Fruit fly (Drosophila melanogaster) whole organism, embryonic: ENCODE results near the gene Tsp2A.
A peak's percentile ranks its signal among the peaks of the same experiment; 100 is the strongest.

ENCODE experiments used
- CG10462 ChIP-seq: fragments of 200-800 bp; sonication (Bioruptor generic); optimal IDR thresholded peaks from 2 replicates; lab custom pipeline; 2016; ENCODE audit warnings: missing biosample characterization, missing genetic modification characterization
- CG10959 ChIP-seq: fragments of 200-800 bp; sonication (Bioruptor generic); IDR thresholded peaks from 2 replicates; pipeline ENCODE4 v1.3.6; 2022; ENCODE audit warnings: missing biosample characterization, missing genetic modification characterization
- CG11093 ChIP-seq: fragments of 200-800 bp; sonication (Bioruptor generic); IDR thresholded peaks from 3 replicates; pipeline ENCODE4 v1.3.6; 2022; ENCODE audit warnings: missing biosample characterization, missing genetic modification characterization
- CG12744 ChIP-seq: fragments of 200-800 bp; sonication (Bioruptor generic); optimal IDR thresholded peaks from 2 replicates; lab custom pipeline; 2016; ENCODE audit warnings: missing biosample characterization, missing genetic modification characterization
- CG13123 ChIP-seq: fragments of 200-800 bp; sonication (Bioruptor generic); optimal IDR thresholded peaks from 2 replicates; lab custom pipeline; 2016; ENCODE audit warnings: missing biosample characterization, missing genetic modification characterization
- CG14050 ChIP-seq: fragments of 200-800 bp; sonication (Bioruptor generic); IDR thresholded peaks from 3 replicates; pipeline ENCODE4 v1.3.6; 2022; ENCODE audit warnings: missing biosample characterization, missing genetic modification characterization
- CG14860 ChIP-seq: fragments of 200-800 bp; sonication (Bioruptor generic); IDR thresholded peaks from 3 replicates; pipeline ENCODE4 v1.3.6; 2022; ENCODE audit warnings: missing biosample characterization, missing genetic modification characterization; ENCODE audit not compliant: partially characterized antibody
- CG17802 ChIP-seq: fragments of 200-800 bp; sonication (Bioruptor generic); optimal IDR thresholded peaks from 2 replicates; lab custom pipeline; 2018; ENCODE audit warnings: missing biosample characterization, mild to moderate bottlenecking, missing genetic modification characterization, moderate library complexity
- CG17829 ChIP-seq: fragments of 200-800 bp; optimal IDR thresholded peaks from 2 replicates; lab custom pipeline; 2019; ENCODE audit warnings: missing biosample characterization, mild to moderate bottlenecking, missing genetic modification characterization, moderate library complexity
- CG2678 ChIP-seq: fragments of 200-800 bp; sonication (Bioruptor generic); optimal IDR thresholded peaks from 3 replicates; lab custom pipeline; 2019; ENCODE audit warnings: missing biosample characterization, mild to moderate bottlenecking, missing genetic modification characterization, moderate library complexity
- CG33557 ChIP-seq: fragments of 200-800 bp; sonication (Bioruptor generic); optimal IDR thresholded peaks from 2 replicates; lab custom pipeline; 2019; ENCODE audit warnings: missing biosample characterization, mild to moderate bottlenecking, missing genetic modification characterization, moderate library complexity
- CG34422 ChIP-seq: fragments of 200-800 bp; sonication (Bioruptor generic); IDR thresholded peaks from 3 replicates; pipeline ENCODE4 v1.3.6; 2022; ENCODE audit warnings: missing biosample characterization, missing genetic modification characterization
- CG4360 ChIP-seq: fragments of 200-800 bp; sonication (Bioruptor generic); IDR thresholded peaks from 2 replicates; pipeline ENCODE4 v1.3.6; 2022; ENCODE audit warnings: missing biosample characterization, missing genetic modification characterization
- CG43689 ChIP-seq: fragments of 200-800 bp; sonication (Bioruptor generic); IDR thresholded peaks from 2 replicates; pipeline ENCODE4 v1.3.6; 2022; ENCODE audit warnings: missing biosample characterization, missing genetic modification characterization
- CG4820 ChIP-seq: fragments of 200-800 bp; sonication (Bioruptor generic); optimal IDR thresholded peaks from 3 replicates; lab custom pipeline; 2016; ENCODE audit warnings: missing biosample characterization, missing genetic modification characterization
- CG8924 ChIP-seq: fragments of 200-800 bp; optimal IDR thresholded peaks from 3 replicates; lab custom pipeline; 2019; ENCODE audit warnings: missing biosample characterization, mild to moderate bottlenecking, missing genetic modification characterization, moderate library complexity
- CG9817 ChIP-seq: fragments of 200-800 bp; sonication (Bioruptor generic); optimal IDR thresholded peaks from 2 replicates; lab custom pipeline; 2018; ENCODE audit warnings: missing biosample characterization, mild to moderate bottlenecking, missing genetic modification characterization, moderate library complexity
- CG9876 ChIP-seq: fragments of 200-800 bp; sonication (Bioruptor generic); optimal IDR thresholded peaks from 2 replicates; lab custom pipeline; 2016; ENCODE audit warnings: missing biosample characterization, missing genetic modification characterization
- Chrac-16 ChIP-seq: fragments of 200-800 bp; sonication (Bioruptor generic); optimal IDR thresholded peaks from 3 replicates; lab custom pipeline; 2016; ENCODE audit warnings: missing biosample characterization, missing genetic modification characterization
- Dip3 ChIP-seq: fragments of 200-800 bp; sonication (Bioruptor generic); optimal IDR thresholded peaks from 3 replicates; lab custom pipeline; 2016; ENCODE audit warnings: missing biosample characterization, missing genetic modification characterization
- HLH3B ChIP-seq: fragments of 200-800 bp; sonication (Bioruptor generic); IDR thresholded peaks from 2 replicates; pipeline ENCODE4 v1.3.6; 2022; ENCODE audit warnings: missing biosample characterization, missing genetic modification characterization
- Hand ChIP-seq: fragments of 200-800 bp; sonication (Bioruptor generic); optimal IDR thresholded peaks from 2 replicates; lab custom pipeline; 2017; ENCODE audit warnings: mild to moderate bottlenecking, missing biosample characterization, missing genetic modification reagents, missing genetic modification characterization
- Hey ChIP-seq: fragments of 200-800 bp; sonication (Bioruptor generic); optimal IDR thresholded peaks from 3 replicates; lab custom pipeline; 2018; ENCODE audit warnings: missing biosample characterization, mild to moderate bottlenecking, missing genetic modification characterization
- Hmx ChIP-seq: fragments of 200-800 bp; sonication (Bioruptor generic); optimal IDR thresholded peaks from 2 replicates; lab custom pipeline; 2016; ENCODE audit warnings: missing biosample characterization, missing genetic modification characterization
- Hr78 ChIP-seq, 2 experiments: fragments of 200-800 bp in 1 of 2; fragments of >200 bp in 1 of 2; sonication (Bioruptor generic) in 1 of 2; optimal IDR thresholded peaks; 2 replicates each; lab custom pipeline; 2017 to 2019; ENCODE audit warnings: missing biosample characterization in 2 of 2, missing genetic modification characterization in 2 of 2, mild to moderate bottlenecking in 1 of 2, moderate library complexity in 1 of 2
- Hsf ChIP-seq: fragments of 200-800 bp; sonication (Bioruptor generic); optimal IDR thresholded peaks from 3 replicates; lab custom pipeline; 2016; ENCODE audit warnings: missing biosample characterization, missing genetic modification characterization
- Lpt ChIP-seq: fragments of >200 bp; optimal IDR thresholded peaks from 2 replicates; lab custom pipeline; 2018; ENCODE audit warnings: missing biosample characterization, missing genetic modification characterization
- MBD-R2 ChIP-seq: fragments of 200-800 bp; sonication (Bioruptor generic); IDR thresholded peaks from 2 replicates; pipeline ENCODE4 v1.3.6; 2022; ENCODE audit warnings: missing biosample characterization, missing genetic modification characterization
- NC2β ChIP-seq: fragments of 200-800 bp; sonication (Bioruptor generic); optimal IDR thresholded peaks from 2 replicates; lab custom pipeline; 2016; ENCODE audit warnings: missing biosample characterization, missing genetic modification characterization
- NFAT ChIP-seq: fragments of 200-800 bp; sonication (Bioruptor generic); IDR thresholded peaks from 2 replicates; pipeline ENCODE4 v1.3.6; 2022; ENCODE audit warnings: missing biosample characterization, missing genetic modification characterization
- Neu2 ChIP-seq: fragments of 200-800 bp; sonication (Bioruptor generic); optimal IDR thresholded peaks from 3 replicates; lab custom pipeline; 2016; ENCODE audit warnings: missing biosample characterization, missing genetic modification characterization, borderline replicate concordance
- Oli ChIP-seq: fragments of 200-800 bp; sonication (Bioruptor generic); optimal IDR thresholded peaks from 2 replicates; lab custom pipeline; 2018; ENCODE audit warnings: missing biosample characterization, mild to moderate bottlenecking, missing genetic modification characterization, moderate library complexity
- Optix ChIP-seq: fragments of 200-800 bp; sonication (Bioruptor generic); IDR thresholded peaks from 3 replicates; pipeline ENCODE4 v1.3.6; 2022; ENCODE audit warnings: missing biosample characterization, missing genetic modification characterization
- PHDP ChIP-seq: fragments of 200-800 bp; sonication (Bioruptor generic); optimal IDR thresholded peaks from 3 replicates; lab custom pipeline; 2018; ENCODE audit warnings: missing biosample characterization, mild to moderate bottlenecking, missing genetic modification characterization, moderate library complexity
- cas ChIP-seq: fragments of 200-800 bp; sonication (Bioruptor generic); IDR thresholded peaks from 2 replicates; pipeline ENCODE4 v1.3.6; 2022; ENCODE audit warnings: missing biosample characterization, missing genetic modification characterization
- dm ChIP-seq: fragments of 200-800 bp; sonication (Bioruptor generic); optimal IDR thresholded peaks from 3 replicates; lab custom pipeline; 2016; ENCODE audit warnings: missing biosample characterization, missing genetic modification characterization
- dmrt99B ChIP-seq: fragments of 200-800 bp; sonication (Bioruptor generic); optimal IDR thresholded peaks from 2 replicates; lab custom pipeline; 2018; ENCODE audit warnings: missing biosample characterization, mild to moderate bottlenecking, missing genetic modification characterization, moderate library complexity
- ewg ChIP-seq: fragments of 200-800 bp; sonication (Bioruptor generic); optimal IDR thresholded peaks from 3 replicates; lab custom pipeline; 2017; ENCODE audit warnings: mild to moderate bottlenecking, missing biosample characterization, missing genetic modification reagents, missing genetic modification characterization
- fu2 ChIP-seq: fragments of 200-800 bp; sonication (Bioruptor generic); optimal IDR thresholded peaks from 2 replicates; lab custom pipeline; 2016; ENCODE audit warnings: missing biosample characterization, missing genetic modification characterization
- kah ChIP-seq: fragments of 200-800 bp; sonication (Bioruptor generic); optimal IDR thresholded peaks from 2 replicates; lab custom pipeline; 2018; ENCODE audit warnings: missing biosample characterization, mild to moderate bottlenecking, missing genetic modification characterization
- lmd ChIP-seq: fragments of 200-800 bp; sonication (Bioruptor generic); IDR thresholded peaks from 2 replicates; pipeline ENCODE4 v1.3.6; 2022; ENCODE audit warnings: missing biosample characterization, missing genetic modification characterization
- maf-S ChIP-seq: fragments of 200-800 bp; sonication (Bioruptor generic); optimal IDR thresholded peaks from 2 replicates; lab custom pipeline; 2016; ENCODE audit warnings: missing biosample characterization, missing genetic modification characterization
- nom ChIP-seq: fragments of 200-800 bp; sonication (Bioruptor generic); optimal IDR thresholded peaks from 2 replicates; lab custom pipeline; 2017; ENCODE audit warnings: missing biosample characterization, missing genetic modification characterization, mild to moderate bottlenecking, moderate library complexity, missing genetic modification reagents
- org-1 ChIP-seq: fragments of 200-800 bp; sonication (Bioruptor generic); optimal IDR thresholded peaks from 2 replicates; lab custom pipeline; 2017; ENCODE audit warnings: missing biosample characterization, missing genetic modification characterization
- peb ChIP-seq: fragments of 200-800 bp; sonication (Bioruptor generic); IDR thresholded peaks from 2 replicates; pipeline ENCODE4 v1.3.6; 2022; ENCODE audit warnings: missing biosample characterization, missing genetic modification characterization
- sd ChIP-seq: fragments of 200-800 bp; sonication (Bioruptor generic); optimal IDR thresholded peaks from 3 replicates; lab custom pipeline; 2018; ENCODE audit warnings: missing biosample characterization, mild to moderate bottlenecking, missing genetic modification characterization, moderate library complexity
- sens-2 ChIP-seq: fragments of 200-800 bp; sonication (Bioruptor generic); IDR thresholded peaks from 2 replicates; pipeline ENCODE4 v1.3.6; 2022; ENCODE audit warnings: missing biosample characterization, missing genetic modification characterization
- tin ChIP-seq: fragments of 200-800 bp; sonication (Bioruptor generic); optimal IDR thresholded peaks from 3 replicates; lab custom pipeline; 2016; ENCODE audit warnings: missing biosample characterization, missing genetic modification characterization
- vfl ChIP-seq: fragments of 200-800 bp; sonication (Bioruptor generic); optimal IDR thresholded peaks from 2 replicates; lab custom pipeline; 2016; ENCODE audit warnings: missing biosample characterization, missing genetic modification characterization
- vvl ChIP-seq: fragments of 200-800 bp; sonication (Bioruptor generic); IDR thresholded peaks from 2 replicates; pipeline ENCODE4 v1.3.6; 2022; ENCODE audit warnings: missing biosample characterization, missing genetic modification characterization
- yki ChIP-seq: fragments of >200 bp; optimal IDR thresholded peaks from 3 replicates; lab custom pipeline; 2018
- z ChIP-seq: fragments of 200-800 bp; sonication (Bioruptor generic); IDR thresholded peaks from 3 replicates; pipeline ENCODE4 v1.3.6; 2022; ENCODE audit warnings: missing biosample characterization, missing genetic modification characterization
- zf30C ChIP-seq: fragments of 200-800 bp; sonication (Bioruptor generic); optimal IDR thresholded peaks from 3 replicates; lab custom pipeline; 2018; ENCODE audit warnings: missing biosample characterization, mild to moderate bottlenecking, missing genetic modification characterization

Gene Tsp2A

dm6 chrX:1322214-1322613 is 24.1 kb upstream of the Tsp2A start, which contains the start of gene DAAM (continued):
- TF ChIP-seq CG2678 (tag; lab: Kevin White, UChicago) (no peak), CG33557 (GFP tag; lab: Kevin White, UChicago) (no peak), CG10959 (GFP tag; lab: Robert Waterston, UW) (no peak), kah (no peak), dm (peak; percentile 47), CG10462 (no peak), CG14050 (GFP tag; lab: Robert Waterston, UW) (no peak), Hsf (peak; percentile 58), z (GFP tag; lab: Robert Waterston, UW) (no peak), maf-S (GFP tag; lab: Kevin White, UChicago) (no peak), CG8924 (tag; lab: Kevin White, UChicago) (no peak), Neu2 (GFP tag; lab: Kevin White, UChicago) (no peak), lmd (GFP tag; lab: Robert Waterston, UW) (no peak), Dip3 (GFP tag; lab: Kevin White, UChicago) (peak; percentile 29), NC2β (GFP tag; lab: Kevin White, UChicago) (peak; percentile 51), CG13123 (GFP tag; lab: Kevin White, UChicago) (no peak), sd (tag; lab: Kevin White, UChicago) (no peak), vvl (GFP tag; lab: Robert Waterston, UW) (peak; percentile 71), tin (GFP tag; lab: Kevin White, UChicago) (no peak), CG9876 (GFP tag; lab: Kevin White, UChicago) (peak; percentile 41), Hand (GFP tag; lab: Kevin White, UChicago) (no peak), Hey (tag; lab: Kevin White, UChicago) (peak; percentile 38), CG12744 (GFP tag; lab: Kevin White, UChicago) (peak; percentile 53), CG34422 (peak; percentile 48; the same call in 1 of the 3 replicates), CG4820 (GFP tag; lab: Kevin White, UChicago) (no peak), fu2 (peak; percentile 5), Chrac-16 (GFP tag; lab: Kevin White, UChicago) (no peak), vfl (GFP tag; lab: Kevin White, UChicago) (peak; percentile 45), NFAT (GFP tag; lab: Robert Waterston, UW) (peak; percentile 69), Optix (no peak), CG17802 (no peak), peb (GFP tag; lab: Robert Waterston, UW) (no peak), sens-2 (no peak), CG4360 (GFP tag; lab: Robert Waterston, UW) (no peak), MBD-R2 (GFP tag; lab: Robert Waterston, UW) (peak; percentile 84), Hmx (GFP tag; lab: Kevin White, UChicago) (no peak), zf30C (GFP tag; lab: Kevin White, UChicago) (no peak), Lpt (no peak), Oli (tag; lab: Kevin White, UChicago) (peak; percentile 2), CG43689 (GFP tag; lab: Robert Waterston, UW) (no peak), yki (lab: Kevin White, UChicago) (no peak), CG11093 (no peak), HLH3B (GFP tag; lab: Robert Waterston, UW) (0 out of 2 replicates have a peak, but pooled peaks have one; percentile 27), CG9817 (tag; lab: Kevin White, UChicago) (peak; percentile 56), org-1 (peak; percentile 12), CG14860 (GFP tag; lab: Robert Waterston, UW) (no peak), dmrt99B (tag; lab: Kevin White, UChicago) (no peak), ewg (GFP tag; lab: Kevin White, UChicago) (peak; percentile 81), nom (GFP tag; lab: Kevin White, UChicago) (no peak), Hr78 (GFP tag; optimal IDR thresholded peaks at IDR 0.05; lab: Kevin White, UChicago) (no peak), cas (GFP tag; lab: Robert Waterston, UW) (no peak), PHDP (no peak), CG17829 (peak; percentile 51)
